Worm (Caenorhabditis elegans): ENCODE measurements around the gene D2096.9.

Gene D2096.9

DNA sequence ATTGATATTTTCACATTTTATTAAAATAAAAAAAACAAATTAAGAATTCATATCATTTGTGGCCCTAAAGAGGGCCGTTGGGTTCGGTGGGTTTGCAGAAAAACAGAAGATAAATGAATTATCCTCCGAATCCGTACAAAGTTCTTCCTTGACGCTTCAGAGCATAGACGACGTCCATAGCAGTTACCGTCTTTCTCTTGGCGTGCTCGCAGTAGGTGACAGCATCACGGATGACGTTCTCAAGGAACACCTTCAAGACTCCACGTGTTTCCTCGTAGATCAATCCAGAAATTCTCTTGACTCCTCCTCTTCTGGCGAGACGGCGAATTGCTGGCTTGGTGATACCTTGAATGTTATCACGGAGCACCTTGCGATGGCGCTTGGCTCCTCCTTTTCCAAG is 49.0 kb downstream of the D2096.9 start:
- TF ChIP-seq mml-1 (tag; optimal IDR thresholded peaks at IDR 0.05) (no peak), nhr-11 (tag; optimal IDR thresholded peaks at IDR 0.05) (no peak), nhr-12 (tag; optimal IDR thresholded peaks at IDR 0.05) (no peak), unc-39 (tag; optimal IDR thresholded peaks at IDR 0.05) (no peak), nhr-67 (tag; optimal IDR thresholded peaks at IDR 0.05) (no peak), fkh-2 (tag; optimal IDR thresholded peaks at IDR 0.05) (no peak), unc-62 (GFP tag; optimal IDR thresholded peaks at IDR 0.05) (no peak), lin-39 (tag; optimal IDR thresholded peaks at IDR 0.05) (no peak), R02D3.7 (tag; optimal IDR thresholded peaks at IDR 0.05) (no peak)

DNA sequence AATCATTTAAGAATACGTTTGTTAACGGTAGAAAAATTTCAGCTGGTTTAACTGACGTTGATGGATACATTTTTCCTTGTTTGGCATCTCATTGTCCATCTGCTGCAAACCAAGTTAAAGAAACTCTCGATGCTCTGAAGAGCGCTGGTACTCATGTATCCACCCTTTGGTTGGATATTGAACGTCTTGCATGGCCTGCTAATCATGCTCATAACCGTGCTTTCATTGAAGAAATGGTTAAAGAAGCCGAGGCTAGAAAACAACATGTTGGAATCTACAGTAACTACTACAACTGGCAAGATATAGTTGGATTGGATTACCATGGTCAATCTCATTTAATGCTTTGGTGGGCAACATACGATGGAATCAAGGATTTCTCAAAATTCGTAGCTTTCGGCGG is 49.6 kb downstream of the D2096.9 start:
- TF ChIP-seq snpc-4 (tag; optimal IDR thresholded peaks at IDR 0.05) (no peak), nhr-77 (tag; optimal IDR thresholded peaks at IDR 0.05) (no peak), nhr-43 (tag; optimal IDR thresholded peaks at IDR 0.05; ENCODE audit: poor library complexity, severe bottlenecking) (no peak), ZK546.5 (tag; optimal IDR thresholded peaks at IDR 0.05) (no peak), nhr-67 (tag; optimal IDR thresholded peaks at IDR 0.05) (no peak), daf-12 (tag; optimal IDR thresholded peaks at IDR 0.05) (no peak), jun-1 (tag; optimal IDR thresholded peaks at IDR 0.05) (no peak), egl-5 (tag; optimal IDR thresholded peaks at IDR 0.05) (no peak), elt-3 (tag; optimal IDR thresholded peaks at IDR 0.05) (no peak), unc-39 (tag; optimal IDR thresholded peaks at IDR 0.05) (no peak), mml-1 (tag; optimal IDR thresholded peaks at IDR 0.05) (no peak), nhr-25 (tag; optimal IDR thresholded peaks at IDR 0.05) (no peak), aly-2 (tag; optimal IDR thresholded peaks at IDR 0.05) (no peak)

- TF ChIP-seq ceh-82 (tag; optimal IDR thresholded peaks at IDR 0.05) (no peak), unc-62 (GFP tag; optimal IDR thresholded peaks at IDR 0.05) (no peak)
These were observed 50.1 kb downstream of the D2096.9 start, which contains the start of gene lys-10 for ce11 chrIV:8332526-8332925. lys-10 (plus strand) TSS chrIV:8332826.

All from whole organism, L3 larva.